Worm (Caenorhabditis elegans) whole organism, L1 larva: ENCODE measurements around the gene F59A7.12.
A peak's percentile ranks its signal among the peaks of the same experiment; 100 is the strongest.

Experiments
- blmp-1 ChIP-seq: fragments of 150-350 bp; optimal IDR thresholded peaks from 2 replicates; lab custom pipeline; 2014; ENCODE audit warnings: missing biosample characterization, missing genetic modification characterization
- ceh-82 ChIP-seq, 3 experiments: fragments of 150-350 bp in 1 of 3; sonication (generic microtip) in 2 of 3; optimal IDR thresholded peaks; 2 replicates each; lab custom pipeline; 2014 to 2017; ENCODE audit warnings: missing biosample characterization in 3 of 3, missing genetic modification characterization in 3 of 3
- fos-1 ChIP-seq: fragments of 150-350 bp; optimal IDR thresholded peaks from 2 replicates; lab custom pipeline; 2014; ENCODE audit warnings: missing biosample characterization, missing genetic modification characterization
- lin-15B ChIP-seq: fragments of 150-350 bp; sonication (generic microtip); optimal IDR thresholded peaks from 3 replicates; lab custom pipeline; 2014; ENCODE audit warnings: missing biosample characterization, missing genetic modification characterization
- nhr-12 ChIP-seq: sonication (generic microtip); optimal IDR thresholded peaks from 2 replicates; lab custom pipeline; 2017; ENCODE audit warnings: missing biosample characterization, missing genetic modification characterization
- nhr-19 ChIP-seq: fragments of 200-800 bp; sonication (Bioruptor generic); conservative IDR thresholded peaks from 2 replicates; pipeline ENCODE4 v1.3.6; 2022; ENCODE audit warnings: missing genetic modification characterization, missing compliant biosample characterization
- pag-3 ChIP-seq: sonication (generic microtip); optimal IDR thresholded peaks from 2 replicates; lab custom pipeline; 2017; ENCODE audit warnings: missing genetic modification characterization, mild to moderate bottlenecking, missing compliant biosample characterization, antibody characterized with exemption, borderline replicate concordance; ENCODE audit not compliant: insufficient read depth
- unc-62 ChIP-seq: fragments of 150-350 bp; optimal IDR thresholded peaks from 2 replicates; lab custom pipeline; 2014; ENCODE audit warnings: missing biosample characterization, missing genetic modification reagents, missing genetic modification characterization

ce11 chrV:2008412-2008811 lies 21.6 kb upstream of the F59A7.12 start:
- TF ChIP-seq unc-62 (GFP tag; lab: Kevin White, UChicago), result no peak
- TF ChIP-seq nhr-12, result no peak
- TF ChIP-seq fos-1, result no peak
- peak; percentile 83 for TF ChIP-seq nhr-19 (GFP tag; lab: Robert Waterston, UW)
- TF ChIP-seq pag-3 (tag; lab: Kevin White, UChicago), result no peak
- peak; percentile 53 for TF ChIP-seq lin-15B (tag; lab: Kevin White, UChicago)
- peak in 2 of 3 experiments; percentile 8 to 10 for TF ChIP-seq ceh-82 (tag; optimal IDR thresholded peaks at IDR 0.05; lab: Kevin White, UChicago)
- no peak for TF ChIP-seq blmp-1
